Worm (Caenorhabditis elegans) whole organism, L2 larva: ENCODE results near the gene srbc-7.

Source experiments
- elt-3 ChIP-seq: sonication (generic microtip); optimal IDR thresholded peaks from 2 replicates; lab custom pipeline; 2017; ENCODE audit warnings: missing biosample characterization, missing genetic modification characterization
- mbf-1 ChIP-seq: sonication (generic microtip); optimal IDR thresholded peaks from 2 replicates; lab custom pipeline; 2017; ENCODE audit warnings: missing biosample characterization, missing genetic modification characterization
- nhr-77 ChIP-seq: fragments of 150-350 bp; optimal IDR thresholded peaks from 2 replicates; lab custom pipeline; 2014; ENCODE audit warnings: missing biosample characterization, missing genetic modification characterization

ce11 chrV:7454236-7454635 is 33.2 kb downstream of the srbc-7 start, which contains the start of gene try-8:
- TF ChIP-seq mbf-1 (tag; lab: Kevin White, UChicago) (no peak), elt-3 (no peak), nhr-77 (tag; lab: Kevin White, UChicago) (no peak)
